Worm (Caenorhabditis elegans) whole organism, young adult: ENCODE results near the gene F01F1.11.

Source experiments
- F23B12.7 ChIP-seq: sonication (generic microtip); optimal IDR thresholded peaks from 2 replicates; lab custom pipeline; 2017; ENCODE audit warnings: missing genetic modification characterization, mild to moderate bottlenecking, missing compliant biosample characterization, antibody characterized with exemption, moderate library complexity; ENCODE audit not compliant: insufficient read depth
- F49E8.2 ChIP-seq: sonication (generic microtip); optimal IDR thresholded peaks from 3 replicates; lab custom pipeline; 2017; ENCODE audit warnings: missing genetic modification characterization, mild to moderate bottlenecking, missing compliant biosample characterization, antibody characterized with exemption, moderate library complexity; ENCODE audit not compliant: insufficient read depth
- F52B5.7 ChIP-seq: sonication (generic microtip); optimal IDR thresholded peaks from 2 replicates; lab custom pipeline; 2016; ENCODE audit warnings: mild to moderate bottlenecking, missing genetic modification characterization, missing compliant biosample characterization
- K11D2.4 ChIP-seq: fragments of 200-800 bp; sonication (Bioruptor generic); IDR thresholded peaks from 2 replicates; pipeline ENCODE4 v1.3.6; 2022; ENCODE audit warnings: missing genetic modification reagents, missing genetic modification characterization, missing compliant biosample characterization
- K12H6.12 ChIP-seq: fragments of 200-800 bp; sonication (Bioruptor generic); optimal IDR thresholded peaks from 2 replicates; lab custom pipeline; 2018; ENCODE audit warnings: mild to moderate bottlenecking, missing genetic modification characterization, missing compliant biosample characterization
- Y53F4B.3 ChIP-seq: fragments of 200-800 bp; sonication (Bioruptor generic); IDR thresholded peaks from 2 replicates; pipeline ENCODE4 v1.3.6; 2022; ENCODE audit warnings: missing genetic modification reagents, missing genetic modification characterization, missing compliant biosample characterization
- Y95B8A.8 ChIP-seq: fragments of 200-800 bp; sonication (Bioruptor generic); IDR thresholded peaks from 2 replicates; pipeline ENCODE4 v1.3.6; 2022; ENCODE audit warnings: missing genetic modification reagents, missing genetic modification characterization, missing compliant biosample characterization
- ZK185.1 ChIP-seq: sonication (generic microtip); optimal IDR thresholded peaks from 2 replicates; lab custom pipeline; 2016; ENCODE audit warnings: mild to moderate bottlenecking, missing genetic modification characterization, missing compliant biosample characterization; ENCODE audit not compliant: poor library complexity, severe bottlenecking
- attf-5 ChIP-seq: fragments of 200-800 bp; sonication (Bioruptor generic); optimal IDR thresholded peaks from 2 replicates; lab custom pipeline; 2018; ENCODE audit warnings: mild to moderate bottlenecking, missing genetic modification characterization, missing compliant biosample characterization
- cebp-1 ChIP-seq, 2 experiments: fragments of 200-800 bp in 1 of 2; sonication (Bioruptor generic) in 1 of 2; sonication (generic microtip) in 1 of 2; IDR thresholded peaks in 1 of 2; optimal IDR thresholded peaks in 1 of 2; 2 replicates each; pipeline versions ENCODE4 v1.3.6 to Lab custom; 2017 to 2022; ENCODE audit warnings: missing compliant biosample characterization in 2 of 2, missing genetic modification characterization in 2 of 2, mild to moderate bottlenecking in 1 of 2, missing genetic modification reagents in 1 of 2, moderate library complexity in 1 of 2
- ceh-27 ChIP-seq: fragments of 200-800 bp; sonication (Bioruptor generic); optimal IDR thresholded peaks from 2 replicates; lab custom pipeline; 2018; ENCODE audit warnings: mild to moderate bottlenecking, missing genetic modification characterization, moderate library complexity, missing compliant biosample characterization
- ceh-79 ChIP-seq: sonication (generic microtip); optimal IDR thresholded peaks from 2 replicates; lab custom pipeline; 2017; ENCODE audit warnings: mild to moderate bottlenecking, missing genetic modification characterization, missing compliant biosample characterization
- dox-1 ChIP-seq: fragments of 200-800 bp; sonication (Bioruptor generic); IDR thresholded peaks from 2 replicates; pipeline ENCODE4 v1.3.6; 2022; ENCODE audit warnings: missing genetic modification reagents, missing genetic modification characterization, missing compliant biosample characterization
- dpff-1 ChIP-seq: sonication (generic microtip); optimal IDR thresholded peaks from 2 replicates; lab custom pipeline; 2017; ENCODE audit warnings: mild to moderate bottlenecking, missing genetic modification characterization, missing compliant biosample characterization
- dpl-1 ChIP-seq: fragments of 150-350 bp; optimal IDR thresholded peaks from 2 replicates; lab custom pipeline; 2014; ENCODE audit warnings: missing biosample characterization, missing genetic modification reagents, missing genetic modification characterization
- egl-44 ChIP-seq: fragments of 200-800 bp; sonication (Bioruptor generic); IDR thresholded peaks from 2 replicates; pipeline ENCODE4 v1.3.6; 2022; ENCODE audit warnings: missing genetic modification reagents, missing genetic modification characterization, missing compliant biosample characterization
- hlh-12 ChIP-seq: sonication (generic microtip); optimal IDR thresholded peaks from 2 replicates; lab custom pipeline; 2016; ENCODE audit warnings: missing genetic modification characterization, missing compliant biosample characterization
- hmg-1.2 ChIP-seq: fragments of 200-800 bp; sonication (Bioruptor generic); IDR thresholded peaks from 2 replicates; pipeline ENCODE4 v1.3.6; 2022; ENCODE audit warnings: missing genetic modification reagents, missing genetic modification characterization, missing compliant biosample characterization
- hrde-1 ChIP-seq: sonication (generic microtip); optimal IDR thresholded peaks from 2 replicates; lab custom pipeline; 2016; ENCODE audit warnings: missing genetic modification characterization, mild to moderate bottlenecking, missing compliant biosample characterization, moderate library complexity, missing genotype, missing genetic modification reagents, borderline replicate concordance
- let-526 ChIP-seq: fragments of 200-800 bp; sonication (Bioruptor generic); IDR thresholded peaks from 2 replicates; pipeline ENCODE4 v1.3.6; 2022; ENCODE audit warnings: missing genetic modification reagents, missing genetic modification characterization, missing compliant biosample characterization
- lin-26 ChIP-seq: fragments of 200-800 bp; sonication (Bioruptor generic); IDR thresholded peaks from 2 replicates; pipeline ENCODE4 v1.3.6; 2022; ENCODE audit warnings: missing genetic modification reagents, missing genetic modification characterization, missing compliant biosample characterization
- lin-35 ChIP-seq, 3 experiments: fragments of 150-350 bp in 2 of 3; sonication (generic microtip) in 1 of 3; optimal IDR thresholded peaks; 2 replicates each; lab custom pipeline; 2014 to 2018; ENCODE audit warnings: missing biosample characterization in 3 of 3, missing genetic modification characterization in 3 of 3, missing genetic modification reagents in 3 of 3
- lin-40 ChIP-seq: sonication (generic microtip); optimal IDR thresholded peaks from 2 replicates; lab custom pipeline; 2016; ENCODE audit warnings: missing genetic modification characterization, mild to moderate bottlenecking, missing compliant biosample characterization, missing genotype, missing genetic modification reagents
- madf-10 ChIP-seq: sonication (generic microtip); optimal IDR thresholded peaks from 2 replicates; lab custom pipeline; 2016; ENCODE audit warnings: mild to moderate bottlenecking, missing genetic modification characterization, missing compliant biosample characterization
- madf-6 ChIP-seq: fragments of 200-800 bp; sonication (Bioruptor generic); IDR thresholded peaks from 2 replicates; pipeline ENCODE4 v1.3.6; 2022; ENCODE audit warnings: missing genetic modification reagents, missing genetic modification characterization, missing compliant biosample characterization
- pbrm-1 ChIP-seq: fragments of 200-800 bp; sonication (Bioruptor generic); IDR thresholded peaks from 2 replicates; pipeline ENCODE4 v1.3.6; 2022; ENCODE audit warnings: missing genetic modification reagents, missing genetic modification characterization, missing compliant biosample characterization
- rpc-1 ChIP-seq, 2 experiments: fragments of 150-350 bp in 1 of 2; sonication (generic microtip) in 1 of 2; optimal IDR thresholded peaks; 2 replicates each; lab custom pipeline; 2014 to 2018; ENCODE audit warnings: missing biosample characterization in 1 of 2, missing genetic modification characterization in 1 of 2, missing genetic modification reagents in 1 of 2, missing genotype in 1 of 2
- snpc-4 ChIP-seq, 5 experiments: fragments of 150-350 bp in 1 of 5; sonication (generic microtip) in 4 of 5; optimal IDR thresholded peaks; 2 replicates each; lab custom pipeline; 2014 to 2018; ENCODE audit warnings: missing genetic modification characterization in 5 of 5, missing biosample characterization in 3 of 5, antibody characterized with exemption in 2 of 5, mild to moderate bottlenecking in 2 of 5, missing compliant biosample characterization in 2 of 5, missing genotype in 2 of 5, moderate library complexity in 2 of 5, missing genetic modification reagents in 1 of 5
- somi-1 ChIP-seq: fragments of 200-800 bp; sonication (Bioruptor generic); optimal IDR thresholded peaks from 2 replicates; lab custom pipeline; 2018; ENCODE audit warnings: mild to moderate bottlenecking, missing genetic modification characterization, missing compliant biosample characterization
- tbx-9 ChIP-seq: sonication (generic microtip); optimal IDR thresholded peaks from 2 replicates; lab custom pipeline; 2016; ENCODE audit warnings: borderline replicate concordance, missing genetic modification characterization, inconsistent platforms, missing compliant biosample characterization
- tlf-1 ChIP-seq: fragments of 200-800 bp; sonication (Bioruptor generic); optimal IDR thresholded peaks from 2 replicates; lab custom pipeline; 2018; ENCODE audit warnings: mild to moderate bottlenecking, missing genetic modification characterization, missing compliant biosample characterization
- zfh-2 ChIP-seq: fragments of 200-800 bp; sonication (Bioruptor generic); conservative IDR thresholded peaks from 2 replicates; pipeline ENCODE4 v1.3.6; 2022; ENCODE audit warnings: missing genetic modification reagents, missing genetic modification characterization, missing compliant biosample characterization
- zim-3 ChIP-seq: sonication (generic microtip); optimal IDR thresholded peaks from 2 replicates; lab custom pipeline; 2017; ENCODE audit warnings: mild to moderate bottlenecking, missing genetic modification characterization, moderate library complexity, missing compliant biosample characterization
- ztf-3 ChIP-seq: fragments of 200-800 bp; sonication (Bioruptor generic); optimal IDR thresholded peaks from 2 replicates; lab custom pipeline; 2018; ENCODE audit warnings: mild to moderate bottlenecking, missing genetic modification characterization, missing compliant biosample characterization

The F01F1.11 gene

ce11 chrIII:5853240-5853639 is 18.4 kb downstream of the F01F1.11 start, which contains the start of gene ddx-23 (continued):
- TF ChIP-seq F49E8.2, result peak; percentile 30
- peak; percentile 28; the same call in 1 of the 2 replicates for TF ChIP-seq lin-26 (GFP tag; lab: Robert Waterston, UW)
- TF ChIP-seq hlh-12 (tag; lab: Kevin White, UChicago), result peak; percentile 28
- TF ChIP-seq ceh-79, result peak; percentile 39

- TF ChIP-seq hrde-1 (no peak), dpl-1 (GFP tag; lab: Kevin White, UChicago) (no peak), tbx-9 (tag; lab: Kevin White, UChicago) (no peak), F23B12.7 (tag; lab: Kevin White, UChicago) (no peak), egl-44 (GFP tag; lab: Robert Waterston, UW) (no peak), zfh-2 (GFP tag; lab: Robert Waterston, UW) (no peak), zim-3 (tag; lab: Kevin White, UChicago) (no peak), Y53F4B.3 (GFP tag; lab: Robert Waterston, UW) (no peak), madf-6 (no peak), dpff-1 (tag; lab: Kevin White, UChicago) (no peak), ztf-3 (GFP tag; lab: Kevin White, UChicago) (no peak), Y95B8A.8 (no peak), dox-1 (no peak), K11D2.4 (no peak), let-526 (GFP tag; lab: Robert Waterston, UW) (no peak), hlh-12 (tag; lab: Kevin White, UChicago) (no peak), madf-10 (tag; lab: Kevin White, UChicago) (no peak), ZK185.1 (no peak), somi-1 (GFP tag; lab: Kevin White, UChicago) (no peak)
Measured at ce11 chrIII:5846412-5846811, 25.3 kb downstream of the F01F1.11 start.

- peak; percentile 45; the same call in 1 of the 2 replicates for TF ChIP-seq hmg-1.2
- no peak for TF ChIP-seq snpc-4 (GFP tag; optimal IDR thresholded peaks at IDR 0.05; lab: Kevin White, UChicago)
- TF ChIP-seq snpc-4 (tag; optimal IDR thresholded peaks at IDR 0.05; lab: Kevin White, UChicago), result peak in 1 of 4 experiments; percentile 16
- peak; percentile 27 for TF ChIP-seq ceh-27 (GFP tag; lab: Kevin White, UChicago)
- peak; percentile 19 for TF ChIP-seq somi-1 (GFP tag; lab: Kevin White, UChicago)
- TF ChIP-seq attf-5 (GFP tag; lab: Kevin White, UChicago), result peak; percentile 24
- TF ChIP-seq rpc-1 (optimal IDR thresholded peaks at IDR 0.05; lab: Kevin White, UChicago), result no peak
- TF ChIP-seq rpc-1 (tag; optimal IDR thresholded peaks at IDR 0.05; lab: Kevin White, UChicago), result no peak
- peak; percentile 59 for TF ChIP-seq lin-40 (tag; lab: Kevin White, UChicago)
- no peak for TF ChIP-seq cebp-1 (GFP tag; IDR thresholded peaks at IDR 0.05; lab: Robert Waterston, UW)
- TF ChIP-seq cebp-1 (tag; optimal IDR thresholded peaks at IDR 0.05; lab: Kevin White, UChicago), result peak; percentile 59
- TF ChIP-seq tlf-1 (GFP tag; lab: Kevin White, UChicago), result no peak
- peak; percentile 72 for TF ChIP-seq zfh-2 (GFP tag; lab: Robert Waterston, UW)
- TF ChIP-seq F52B5.7 (tag; lab: Kevin White, UChicago), result no peak
- TF ChIP-seq pbrm-1, result 0 out of 2 replicates have a peak, but pooled peaks have one; percentile 17
- peak; percentile 67 for TF ChIP-seq K12H6.12 (tag; lab: Kevin White, UChicago)
- TF ChIP-seq lin-35 (GFP tag; optimal IDR thresholded peaks at IDR 0.05; lab: Kevin White, UChicago), result peak in 1 of 3 experiments; percentile 63
- no peak for TF ChIP-seq dpl-1 (GFP tag; lab: Kevin White, UChicago)
Measured at ce11 chrIII:5845483-5845882, 26.2 kb downstream of the F01F1.11 start.
